Worm (Caenorhabditis elegans) whole organism, L4 larva: ENCODE results near the gene srw-20.

Experiments
- R02D3.7 ChIP-seq: fragments of 150-350 bp; sonication (generic microtip); optimal IDR thresholded peaks from 3 replicates; lab custom pipeline; 2014; ENCODE audit warnings: missing biosample characterization, missing genetic modification characterization
- T26A8.4 ChIP-seq: fragments of 200-800 bp; sonication (Bioruptor generic); IDR thresholded peaks from 2 replicates; pipeline ENCODE4 v1.3.6; 2022; ENCODE audit warnings: missing genetic modification characterization, missing compliant biosample characterization
- Y75B8A.6 ChIP-seq: fragments of 200-800 bp; sonication (Bioruptor generic); IDR thresholded peaks from 2 replicates; pipeline ENCODE4 v1.3.6; 2022; ENCODE audit warnings: missing genetic modification reagents, missing genetic modification characterization, missing compliant biosample characterization
- ZK337.2 ChIP-seq: fragments of 200-800 bp; sonication (Bioruptor generic); IDR thresholded peaks from 2 replicates; pipeline ENCODE4 v1.3.6; 2022; ENCODE audit warnings: missing genetic modification reagents, missing genetic modification characterization, missing compliant biosample characterization
- aha-1 ChIP-seq: fragments of 150-350 bp; peaks from one replicate; lab custom pipeline; 2014; ENCODE audit warnings: missing biosample characterization, missing genetic modification characterization
- aly-2 ChIP-seq: sonication (generic microtip); optimal IDR thresholded peaks from 2 replicates; lab custom pipeline; 2018; ENCODE audit warnings: missing biosample characterization, missing genetic modification characterization
- ceh-82 ChIP-seq: sonication (generic microtip); optimal IDR thresholded peaks from 2 replicates; lab custom pipeline; 2017; ENCODE audit warnings: missing biosample characterization, missing genetic modification characterization
- cey-2 ChIP-seq: sonication (generic microtip); optimal IDR thresholded peaks from 3 replicates; lab custom pipeline; 2017; ENCODE audit warnings: missing genetic modification characterization, mild to moderate bottlenecking, missing compliant biosample characterization, antibody characterized with exemption, borderline replicate concordance; ENCODE audit not compliant: insufficient read depth
- daf-12 ChIP-seq: fragments of 150-350 bp; optimal IDR thresholded peaks from 2 replicates; lab custom pipeline; 2014; ENCODE audit warnings: missing biosample characterization, missing genetic modification reagents, missing genetic modification characterization
- daf-16 ChIP-seq, 3 experiments: sonication (generic microtip); optimal IDR thresholded peaks; 2 replicates each; lab custom pipeline; 2016 to 2017; ENCODE audit warnings: missing genetic modification characterization in 3 of 3, missing genetic modification reagents in 3 of 3, mild to moderate bottlenecking in 2 of 3, missing compliant biosample characterization in 2 of 3, missing biosample characterization in 1 of 3, moderate library complexity in 1 of 3
- dmd-6 ChIP-seq: fragments of 200-800 bp; sonication (Bioruptor generic); IDR thresholded peaks from 2 replicates; pipeline ENCODE4 v1.3.6; 2022; ENCODE audit warnings: missing genetic modification reagents, missing genetic modification characterization, missing compliant biosample characterization
- dmd-9 ChIP-seq: fragments of 200-800 bp; sonication (Bioruptor generic); IDR thresholded peaks from 2 replicates; pipeline ENCODE4 v1.3.6; 2022; ENCODE audit warnings: missing genetic modification reagents, missing genetic modification characterization, missing compliant biosample characterization
- egl-43 ChIP-seq: fragments of 200-800 bp; sonication (Bioruptor generic); IDR thresholded peaks from 2 replicates; pipeline ENCODE4 v1.3.6; 2022; ENCODE audit warnings: missing genetic modification reagents, missing genetic modification characterization, missing compliant biosample characterization
- gei-8 ChIP-seq: fragments of 200-800 bp; sonication (Bioruptor generic); optimal IDR thresholded peaks from 2 replicates; lab custom pipeline; 2018; ENCODE audit warnings: mild to moderate bottlenecking, missing genetic modification characterization, missing compliant biosample characterization
- hlh-30 ChIP-seq: sonication (generic microtip); optimal IDR thresholded peaks from 2 replicates; lab custom pipeline; 2017; ENCODE audit warnings: antibody characterized with exemption, mild to moderate bottlenecking, missing genetic modification characterization, missing compliant biosample characterization; ENCODE audit not compliant: insufficient read depth
- hmg-1.1 ChIP-seq: fragments of 200-800 bp; sonication (Bioruptor generic); IDR thresholded peaks from 2 replicates; pipeline ENCODE4 v1.3.6; 2022; ENCODE audit warnings: missing genetic modification reagents, missing genetic modification characterization, missing compliant biosample characterization
- jun-1 ChIP-seq: fragments of 150-350 bp; optimal IDR thresholded peaks from 2 replicates; lab custom pipeline; 2014; ENCODE audit warnings: missing biosample characterization, missing genetic modification reagents, missing genetic modification characterization
- lin-39 ChIP-seq: fragments of 150-350 bp; optimal IDR thresholded peaks from 2 replicates; lab custom pipeline; 2014; ENCODE audit warnings: missing biosample characterization, missing genetic modification reagents, missing genetic modification characterization
- lsy-2 ChIP-seq, 2 experiments: fragments of 150-350 bp in 1 of 2; sonication (generic microtip) in 1 of 2; optimal IDR thresholded peaks; 2 replicates each; lab custom pipeline; 2014 to 2017; ENCODE audit warnings: missing biosample characterization in 2 of 2, missing genetic modification characterization in 2 of 2
- mdt-29 ChIP-seq: fragments of 200-800 bp; sonication (Bioruptor generic); IDR thresholded peaks from 2 replicates; pipeline ENCODE4 v1.3.6; 2022; ENCODE audit warnings: missing genetic modification reagents, missing genetic modification characterization, missing compliant biosample characterization
- nhr-41 ChIP-seq: fragments of 200-800 bp; sonication (Bioruptor generic); IDR thresholded peaks from 2 replicates; pipeline ENCODE4 v1.3.6; 2022; ENCODE audit warnings: missing genetic modification reagents, missing genetic modification characterization, missing compliant biosample characterization
- nhr-6 ChIP-seq: fragments of 150-350 bp; optimal IDR thresholded peaks from 2 replicates; lab custom pipeline; 2014; ENCODE audit warnings: missing biosample characterization, missing genetic modification characterization
- nhr-76 ChIP-seq: fragments of 150-350 bp; optimal IDR thresholded peaks from 2 replicates; lab custom pipeline; 2014; ENCODE audit warnings: missing biosample characterization, missing genetic modification characterization
- php-3 ChIP-seq: fragments of 200-800 bp; sonication (Bioruptor generic); IDR thresholded peaks from 2 replicates; pipeline ENCODE4 v1.3.6; 2022; ENCODE audit warnings: missing genetic modification reagents, missing genetic modification characterization, missing compliant biosample characterization
- rbr-2 ChIP-seq: sonication (generic microtip); optimal IDR thresholded peaks from 2 replicates; lab custom pipeline; 2016; ENCODE audit warnings: missing genotype, missing genetic modification characterization, missing compliant biosample characterization
- snpc-4 ChIP-seq: fragments of 150-350 bp; optimal IDR thresholded peaks from 2 replicates; lab custom pipeline; 2014; ENCODE audit warnings: missing biosample characterization, missing genetic modification characterization
- spr-3 ChIP-seq: fragments of 200-800 bp; sonication (Bioruptor generic); optimal IDR thresholded peaks from 2 replicates; lab custom pipeline; 2018; ENCODE audit warnings: mild to moderate bottlenecking, missing genetic modification characterization, missing compliant biosample characterization
- zip-11 ChIP-seq: fragments of 200-800 bp; sonication (Bioruptor generic); IDR thresholded peaks from 2 replicates; pipeline ENCODE4 v1.3.6; 2022; ENCODE audit warnings: missing genetic modification characterization, missing compliant biosample characterization
- ztf-11 ChIP-seq: fragments of 150-350 bp; optimal IDR thresholded peaks from 2 replicates; lab custom pipeline; 2014; ENCODE audit warnings: missing biosample characterization, missing genetic modification characterization

srw-20 gene

ce11 chrV:17089931-17090429 lies 10.3 kb upstream of the srw-20 start, which contains the start of gene srh-237 (continued):
- TF ChIP-seq lsy-2 (tag; optimal IDR thresholded peaks at IDR 0.05; lab: Kevin White, UChicago) (no peak), aly-2 (tag; lab: Kevin White, UChicago) (no peak), snpc-4 (tag; lab: Kevin White, UChicago) (no peak), nhr-41 (GFP tag; lab: Robert Waterston, UW) (no peak), egl-43 (GFP tag; lab: Robert Waterston, UW) (no peak), lin-39 (tag; lab: Kevin White, UChicago) (no peak), ztf-11 (tag; lab: Kevin White, UChicago) (no peak), Y75B8A.6 (GFP tag; lab: Robert Waterston, UW) (no peak), cey-2 (tag; lab: Kevin White, UChicago) (no peak), hmg-1.1 (GFP tag; lab: Robert Waterston, UW) (no peak), ceh-82 (tag; lab: Kevin White, UChicago) (no peak), hlh-30 (tag; lab: Kevin White, UChicago) (no peak)

- peak; percentile 32; the same call in 1 of the 2 replicates for TF ChIP-seq php-3 (GFP tag; lab: Robert Waterston, UW)
- no peak for TF ChIP-seq nhr-76 (tag; lab: Kevin White, UChicago)
Measured at ce11 chrV:17089342-17089741, 9.6 kb upstream of the srw-20 start, which contains the start of gene T05E12.6. Gene T05E12.6 (minus strand): TSS chrV:17089442.

- TF ChIP-seq daf-12 (tag; lab: Kevin White, UChicago) (no peak), ZK337.2 (no peak), aha-1 (tag; lab: Kevin White, UChicago) (peak; percentile 16), T26A8.4 (GFP tag; lab: Robert Waterston, UW) (no peak)
Measured at ce11 chrV:17082718-17083117, 3.0 kb upstream of the srw-20 start, which contains the start of gene T05E12.9. Gene T05E12.9 (minus strand): TSS chrV:17082818.

- TF ChIP-seq nhr-6 (tag; lab: Kevin White, UChicago) = no peak
- TF ChIP-seq rbr-2 (tag; lab: Kevin White, UChicago) = no peak
- no peak for TF ChIP-seq jun-1 (tag; lab: Kevin White, UChicago)
- peak; percentile 58 for TF ChIP-seq dmd-6
Measured at ce11 chrV:17077889-17078288, 1.8 kb downstream of the srw-20 start, which contains the start of gene T05E12.3. Gene T05E12.3 (minus strand): TSS chrV:17077989.

ce11 chrV:17075900-17076299 lies 3.8 kb downstream of the srw-20 start, which contains the start of gene str-125:
Gene str-125 (minus strand): TSS chrV:17076000.
- TF ChIP-seq nhr-6 (tag; lab: Kevin White, UChicago) (no peak), hmg-1.1 (GFP tag; lab: Robert Waterston, UW) (no peak), gei-8 (GFP tag; lab: Kevin White, UChicago) (no peak), daf-16 (GFP tag; optimal IDR thresholded peaks at IDR 0.05; lab: Kevin White, UChicago) (no peak), daf-16 (tag; optimal IDR thresholded peaks at IDR 0.05; lab: Kevin White, UChicago) (no peak)

- no peak for TF ChIP-seq nhr-6 (tag; lab: Kevin White, UChicago)
- TF ChIP-seq mdt-29 (GFP tag; lab: Robert Waterston, UW) = no peak
- no peak for TF ChIP-seq zip-11
- TF ChIP-seq spr-3 = no peak
- no peak for TF ChIP-seq dmd-9 (GFP tag; lab: Robert Waterston, UW)
- TF ChIP-seq R02D3.7 = no peak
- TF ChIP-seq, all 104 proteins: peak for 0
Measured at ce11 chrV:17071578-17071977, 8.1 kb downstream of the srw-20 start, which contains the start of gene srbc-14. Gene srbc-14 (minus strand): TSS chrV:17071678.
